ENCODE assay signal across 2 fruit fly cellular contexts in the genomic region with DNA sequence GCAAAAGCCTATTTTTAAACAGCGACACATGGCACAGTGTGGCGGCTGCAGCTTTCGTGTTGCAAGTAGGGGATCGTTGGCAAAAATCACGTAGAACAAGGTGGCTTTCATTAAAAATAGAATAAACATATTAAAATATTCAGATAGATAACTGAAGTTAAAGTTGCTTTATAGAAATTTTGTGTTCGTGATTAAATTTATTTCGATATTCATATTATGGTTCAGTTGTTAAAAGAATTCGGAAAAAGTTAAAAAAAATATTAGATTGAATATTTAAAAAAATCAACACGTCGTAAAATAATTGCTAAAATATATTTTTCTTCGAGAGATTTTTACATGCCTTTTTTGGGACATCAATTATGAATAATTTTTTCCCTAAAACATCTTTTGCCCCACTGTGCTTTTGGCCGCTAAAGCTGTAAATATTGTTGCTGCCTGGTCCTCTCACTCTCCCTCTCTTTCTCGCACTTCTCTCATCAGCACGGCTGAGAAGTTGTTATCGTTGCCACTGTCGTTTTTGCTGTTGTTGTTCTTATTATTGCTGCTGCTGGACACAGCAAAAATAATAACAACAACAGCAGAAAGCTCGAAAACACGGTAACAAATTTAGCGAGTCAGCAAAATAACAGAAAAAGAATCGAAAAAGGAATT.
TF ChIP-seq lines count a peak whose summit lies in the region.

No protein-coding gene starts in this region.

TF ChIP-seq in whole organism, embryonic, 481 proteins besides CTCF, POLR2A, EP300 and RAD21 (continued from another document and continues in another):
- TF ChIP-seq onecut (GFP tag; IDR thresholded peaks at IDR 0.05; lab: Robert Waterston, UW): peak; percentile 69; the same call in 1 of the 2 replicates
- TF ChIP-seq cas (GFP tag; IDR thresholded peaks at IDR 0.05; lab: Robert Waterston, UW): no peak
- peak; percentile 67; the same call in 1 of the 4 replicates for TF ChIP-seq chinmo (GFP tag; IDR thresholded peaks at IDR 0.05; lab: Robert Waterston, UW; ENCODE audit: partially characterized antibody)
- TF ChIP-seq Usf (GFP tag; optimal IDR thresholded peaks at IDR 0.05; lab: Kevin White, UChicago): peak; percentile 89
- peak; percentile 81 for TF ChIP-seq ind (GFP tag; optimal IDR thresholded peaks at IDR 0.05; lab: Kevin White, UChicago)
- peak; percentile 83 for TF ChIP-seq CG18476 (GFP tag; optimal IDR thresholded peaks at IDR 0.05; lab: Kevin White, UChicago)
- 0 out of 2 replicates have a peak, but pooled peaks have one; percentile 9 for TF ChIP-seq crol (GFP tag; IDR thresholded peaks at IDR 0.05; lab: Robert Waterston, UW)
- TF ChIP-seq CG18764 (GFP tag; optimal IDR thresholded peaks at IDR 0.05; lab: Kevin White, UChicago): peak; percentile 69
- peak; percentile 45 for TF ChIP-seq exex (tag; optimal IDR thresholded peaks at IDR 0.05; lab: Kevin White, UChicago)
- peak; percentile 70; the same call in 2 of the 3 replicates for TF ChIP-seq CG7357 (GFP tag; IDR thresholded peaks at IDR 0.05; lab: Robert Waterston, UW)
- TF ChIP-seq CG16813 (GFP tag; IDR thresholded peaks at IDR 0.05; lab: Robert Waterston, UW; ENCODE audit: partially characterized antibody): no peak
- TF ChIP-seq CG15269 (tag; optimal IDR thresholded peaks at IDR 0.05; lab: Kevin White, UChicago): peak; percentile 92
- peak; percentile 63; the same call in 1 of the 3 replicates for TF ChIP-seq CG11560 (tag; IDR thresholded peaks at IDR 0.05; lab: Robert Waterston, UW)
- peak; percentile 73 for TF ChIP-seq bab2 (GFP tag; optimal IDR thresholded peaks at IDR 0.05; lab: Kevin White, UChicago)
- TF ChIP-seq CrebB (tag; optimal IDR thresholded peaks at IDR 0.05; lab: Kevin White, UChicago): peak; percentile 43
- TF ChIP-seq CG5245 (GFP tag; optimal IDR thresholded peaks at IDR 0.05; lab: Kevin White, UChicago): peak; percentile 64
- TF ChIP-seq CG4854 (GFP tag; optimal IDR thresholded peaks at IDR 0.05; lab: Kevin White, UChicago): peak; percentile 66
- peak; percentile 72 for TF ChIP-seq fd3F (GFP tag; optimal IDR thresholded peaks at IDR 0.05; lab: Kevin White, UChicago)
- no peak for TF ChIP-seq HmgD (GFP tag; optimal IDR thresholded peaks at IDR 0.05; lab: Kevin White, UChicago)
- peak; percentile 45 for TF ChIP-seq CG13123 (GFP tag; optimal IDR thresholded peaks at IDR 0.05; lab: Kevin White, UChicago)
- no peak for TF ChIP-seq gfzf (GFP tag; optimal IDR thresholded peaks at IDR 0.05; lab: Kevin White, UChicago)
- no peak for TF ChIP-seq CG42726 (GFP tag; IDR thresholded peaks at IDR 0.05; lab: Robert Waterston, UW; ENCODE audit: partially characterized antibody)
- TF ChIP-seq CG12299 (tag; optimal IDR thresholded peaks at IDR 0.05; lab: Kevin White, UChicago): peak; percentile 57
- TF ChIP-seq CG9876 (GFP tag; optimal IDR thresholded peaks at IDR 0.05; lab: Kevin White, UChicago): peak; percentile 5
- TF ChIP-seq CG18599 (GFP tag; optimal IDR thresholded peaks at IDR 0.05; lab: Kevin White, UChicago): peak; percentile 87
- peak; percentile 96 for TF ChIP-seq CG9727 (GFP tag; optimal IDR thresholded peaks at IDR 0.05; lab: Kevin White, UChicago)
- peak; percentile 97 for TF ChIP-seq nmo (GFP tag; optimal IDR thresholded peaks at IDR 0.05; lab: Kevin White, UChicago)
- 0 out of 2 replicates have a peak, but pooled peaks have one; percentile 26 for TF ChIP-seq sim (GFP tag; IDR thresholded peaks at IDR 0.05; lab: Robert Waterston, UW)
- no peak for TF ChIP-seq h (optimal IDR thresholded peaks at IDR 0.05; lab: Kevin White, UChicago)
- TF ChIP-seq CG12391 (tag; optimal IDR thresholded peaks at IDR 0.05; lab: Kevin White, UChicago): peak; percentile 92
- TF ChIP-seq Lhr (GFP tag; optimal IDR thresholded peaks at IDR 0.05; lab: Kevin White, UChicago): peak; percentile 76
- no peak for TF ChIP-seq en (GFP tag; optimal IDR thresholded peaks at IDR 0.05; lab: Kevin White, UChicago)
- no peak for TF ChIP-seq CG6791 (GFP tag; IDR thresholded peaks at IDR 0.05; lab: Robert Waterston, UW; ENCODE audit: partially characterized antibody)
- no peak for TF ChIP-seq pros (GFP tag; optimal IDR thresholded peaks at IDR 0.05; lab: Kevin White, UChicago)
- TF ChIP-seq jing (GFP tag; optimal IDR thresholded peaks at IDR 0.05; lab: Kevin White, UChicago): peak; percentile 62
- peak; percentile 79 for TF ChIP-seq Atf-2 (GFP tag; optimal IDR thresholded peaks at IDR 0.05; lab: Kevin White, UChicago)
- TF ChIP-seq bigmax (GFP tag; optimal IDR thresholded peaks at IDR 0.05; lab: Kevin White, UChicago): no peak
- TF ChIP-seq dimm (GFP tag; IDR thresholded peaks at IDR 0.05; lab: Robert Waterston, UW): no peak
- no peak for TF ChIP-seq CG8478 (optimal IDR thresholded peaks at IDR 0.05; lab: Kevin White, UChicago)
- no peak for TF ChIP-seq C15 (GFP tag; IDR thresholded peaks at IDR 0.05; lab: Robert Waterston, UW)
- peak; percentile 81 for TF ChIP-seq sug (tag; optimal IDR thresholded peaks at IDR 0.05; lab: Kevin White, UChicago)
- peak; percentile 88 for TF ChIP-seq Abd-B (GFP tag; optimal IDR thresholded peaks at IDR 0.05; lab: Kevin White, UChicago)
- TF ChIP-seq CG3163 (GFP tag; optimal IDR thresholded peaks at IDR 0.05; lab: Kevin White, UChicago): peak; percentile 36
- peak; percentile 59 for TF ChIP-seq HmgZ (tag; optimal IDR thresholded peaks at IDR 0.05; lab: Kevin White, UChicago)
- peak; percentile 69 for TF ChIP-seq CG10366 (GFP tag; IDR thresholded peaks at IDR 0.05; lab: Robert Waterston, UW)
- TF ChIP-seq eyg (GFP tag; optimal IDR thresholded peaks at IDR 0.05; lab: Kevin White, UChicago): peak; percentile 13
- peak; percentile 65 for TF ChIP-seq CG2116 (GFP tag; optimal IDR thresholded peaks at IDR 0.05; lab: Kevin White, UChicago)
- peak; percentile 24; the same call in 1 of the 2 replicates for TF ChIP-seq MBD-R2 (GFP tag; IDR thresholded peaks at IDR 0.05; lab: Robert Waterston, UW)
- TF ChIP-seq wek (GFP tag; optimal IDR thresholded peaks at IDR 0.05; lab: Kevin White, UChicago): no peak
- peak; percentile 89 for TF ChIP-seq CG2120 (GFP tag; optimal IDR thresholded peaks at IDR 0.05; lab: Kevin White, UChicago)
- TF ChIP-seq lab (GFP tag; optimal IDR thresholded peaks at IDR 0.05; lab: Kevin White, UChicago): peak; percentile 82
- TF ChIP-seq CG7963 (GFP tag; IDR thresholded peaks at IDR 0.05; lab: Robert Waterston, UW; ENCODE audit: partially characterized antibody): no peak
- TF ChIP-seq CG17328 (GFP tag; IDR thresholded peaks at IDR 0.05; lab: Robert Waterston, UW): peak; percentile 84
- peak; percentile 42 for TF ChIP-seq CG13624 (GFP tag; optimal IDR thresholded peaks at IDR 0.05; lab: Kevin White, UChicago)
- peak; percentile 21; the same call in 1 of the 3 replicates for TF ChIP-seq CG2889 (GFP tag; IDR thresholded peaks at IDR 0.05; lab: Robert Waterston, UW)
- no peak for TF ChIP-seq p53 (GFP tag; optimal IDR thresholded peaks at IDR 0.05; lab: Kevin White, UChicago)
- peak; percentile 34 for TF ChIP-seq btn (GFP tag; optimal IDR thresholded peaks at IDR 0.05; lab: Kevin White, UChicago)
- peak; percentile 84 for TF ChIP-seq CG1233 (GFP tag; optimal IDR thresholded peaks at IDR 0.05; lab: Kevin White, UChicago)
- no peak for TF ChIP-seq cad (GFP tag; optimal IDR thresholded peaks at IDR 0.05; lab: Kevin White, UChicago)

TF ChIP-seq in whole organism, prepupa, 60 proteins besides CTCF, POLR2A, EP300 and RAD21 (continued from another document):
- TF ChIP-seq Sox15 (GFP tag; optimal IDR thresholded peaks at IDR 0.05; lab: Kevin White, UChicago) (peak; percentile 89), Met (GFP tag; optimal IDR thresholded peaks at IDR 0.05; lab: Kevin White, UChicago) (peak; percentile 90), CG7368 (GFP tag; optimal IDR thresholded peaks at IDR 0.05; lab: Kevin White, UChicago) (peak; percentile 57), CG3032 (tag; optimal IDR thresholded peaks at IDR 0.05; lab: Kevin White, UChicago) (peak; percentile 92), Blimp-1 (GFP tag; optimal IDR thresholded peaks at IDR 0.05; lab: Kevin White, UChicago) (peak; percentile 58), esn (GFP tag; optimal IDR thresholded peaks at IDR 0.05; lab: Kevin White, UChicago) (peak; percentile 95), lz (GFP tag; optimal IDR thresholded peaks at IDR 0.05; lab: Kevin White, UChicago) (peak; percentile 89), vri (GFP tag; optimal IDR thresholded peaks at IDR 0.05; lab: Kevin White, UChicago) (no peak), CG6163 (GFP tag; IDR thresholded peaks at IDR 0.05; lab: Robert Waterston, UW) (peak; percentile 83), Sox14 (GFP tag; optimal IDR thresholded peaks at IDR 0.05; lab: Kevin White, UChicago) (peak; percentile 92), Eip93F (GFP tag; optimal IDR thresholded peaks at IDR 0.05; lab: Kevin White, UChicago) (no peak)
